Worm (Caenorhabditis elegans) whole organism, L4 larva: ENCODE data around the gene Y54G11A.1.

Source experiments
- Y48G9A.11 ChIP-seq: fragments of 200-800 bp; sonication (Bioruptor generic); IDR thresholded peaks from 2 replicates; pipeline ENCODE4 v1.3.6; 2022; ENCODE audit warnings: missing genetic modification reagents, missing genetic modification characterization, missing compliant biosample characterization
- ZK546.5 ChIP-seq, 2 experiments: sonication (generic microtip); optimal IDR thresholded peaks; 2 replicates each; lab custom pipeline; 2017; ENCODE audit warnings: missing biosample characterization in 2 of 2, missing genetic modification characterization in 2 of 2
- lin-29 ChIP-seq: fragments of 200-800 bp; sonication (Bioruptor generic); IDR thresholded peaks from 2 replicates; pipeline ENCODE4 v1.3.6; 2022; ENCODE audit warnings: missing genetic modification reagents, missing genetic modification characterization, missing compliant biosample characterization

- no peak for TF ChIP-seq ZK546.5 (tag; optimal IDR thresholded peaks at IDR 0.05; lab: Kevin White, UChicago)
- TF ChIP-seq lin-29 (GFP tag; lab: Robert Waterston, UW): no peak
- TF ChIP-seq Y48G9A.11 (GFP tag; lab: Robert Waterston, UW): no peak
Observed at ce11 chrII:14249489-14249888, 19.5 kb downstream of the Y54G11A.1 start.
